Worm (Caenorhabditis elegans): ENCODE data around the gene Y45F3A.8.

DNA sequence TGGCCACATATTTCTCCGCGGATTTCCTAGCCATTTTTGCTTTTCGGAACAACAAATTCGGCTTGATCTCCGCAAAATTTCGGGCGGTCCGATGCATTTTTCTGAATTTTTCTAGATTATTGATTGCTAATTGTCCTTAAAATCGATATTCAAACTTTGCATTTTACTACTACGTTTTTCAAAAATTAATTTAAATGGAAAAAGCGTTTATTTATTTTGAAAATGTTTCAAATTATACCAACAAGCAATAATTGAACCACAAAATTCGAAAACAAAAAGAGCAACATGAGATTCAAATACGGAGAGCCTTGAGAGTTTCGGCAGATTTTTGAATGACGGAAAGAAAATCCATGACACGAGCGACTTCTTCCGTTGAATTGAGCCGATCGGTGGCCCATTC lies 2.4 kb upstream of the Y45F3A.8 start, which contains the start of gene Y45F3A.9:
- TF ChIP-seq tbp1 (GFP tag; optimal IDR thresholded peaks at IDR 0.05): no peak
- TF ChIP-seq nhr-179 (tag; optimal IDR thresholded peaks at IDR 0.05): no peak
- TF ChIP-seq madf-6 (GFP tag; IDR thresholded peaks at IDR 0.05): no peak
- TF ChIP-seq F57A8.1 (GFP tag; optimal IDR thresholded peaks at IDR 0.05): no peak
- TF ChIP-seq ceh-91 (GFP tag; IDR thresholded peaks at IDR 0.05): no peak
- TF ChIP-seq unc-62 (GFP tag; optimal IDR thresholded peaks at IDR 0.05): no peak
- no peak for TF ChIP-seq nfya-1 (tag; optimal IDR thresholded peaks at IDR 0.05; ENCODE audit: borderline replicate concordance, insufficient read depth)
- no peak for TF ChIP-seq hmg-1.2 (GFP tag; IDR thresholded peaks at IDR 0.05)
- no peak for TF ChIP-seq pha-4 (tag; optimal IDR thresholded peaks at IDR 0.05)
- no peak for TF ChIP-seq him-1 (tag; optimal IDR thresholded peaks at IDR 0.05)
- TF ChIP-seq ceh-58 (GFP tag; IDR thresholded peaks at IDR 0.05): no peak
- TF ChIP-seq madf-10 (tag; optimal IDR thresholded peaks at IDR 0.05): no peak
- no peak for TF ChIP-seq dpl-1 (GFP tag; optimal IDR thresholded peaks at IDR 0.05)

Measured in whole organism, young adult.